Fruit fly (Drosophila melanogaster): ENCODE results near the gene Osi10b.

Gene Osi10b

dm6 chr3R:6241289-6241688, 24.7 kb upstream of the Osi10b start (continued):
- TF ChIP-seq ss (GFP tag; optimal IDR thresholded peaks at IDR 0.05) (no peak), CG4318 (GFP tag; optimal IDR thresholded peaks at IDR 0.05) (peak; percentile 69), svp (GFP tag) (no peak), vri (GFP tag; optimal IDR thresholded peaks at IDR 0.05) (no peak), Ets21C (GFP tag; optimal IDR thresholded peaks at IDR 0.05) (no peak), cyc (GFP tag; optimal IDR thresholded peaks at IDR 0.05) (no peak), CG3032 (tag; optimal IDR thresholded peaks at IDR 0.05) (no peak), pdm3 (GFP tag; optimal IDR thresholded peaks at IDR 0.05) (peak; percentile 18), acj6 (GFP tag; optimal IDR thresholded peaks at IDR 0.05) (peak; percentile 25)

dm6 chr3R:6244035-6244434, 22.0 kb upstream of the Osi10b start:
- TF ChIP-seq Sox15 (GFP tag; optimal IDR thresholded peaks at IDR 0.05) (no peak), OdsH (GFP tag; optimal IDR thresholded peaks at IDR 0.05) (no peak), CG6854 (GFP tag; optimal IDR thresholded peaks at IDR 0.05) (peak; percentile 55), Blimp-1 (GFP tag; optimal IDR thresholded peaks at IDR 0.05) (peak; percentile 97)

- TF ChIP-seq CG9139 (GFP tag; optimal IDR thresholded peaks at IDR 0.05) (no peak), CG11902 (GFP tag; optimal IDR thresholded peaks at IDR 0.05) (no peak), CG8632 (GFP tag; optimal IDR thresholded peaks at IDR 0.05) (no peak), Eip78C (GFP tag) (no peak), CG8319 (GFP tag; optimal IDR thresholded peaks at IDR 0.05) (no peak), fd59A (GFP tag; optimal IDR thresholded peaks at IDR 0.05) (no peak), CG1621 (tag; optimal IDR thresholded peaks at IDR 0.05) (no peak), OdsH (GFP tag; optimal IDR thresholded peaks at IDR 0.05) (no peak), dsx (GFP tag; optimal IDR thresholded peaks at IDR 0.05; ENCODE audit: poor library complexity, severe bottlenecking) (no peak)
Observed at dm6 chr3R:6244986-6245385, 21.0 kb upstream of the Osi10b start.

DNA sequence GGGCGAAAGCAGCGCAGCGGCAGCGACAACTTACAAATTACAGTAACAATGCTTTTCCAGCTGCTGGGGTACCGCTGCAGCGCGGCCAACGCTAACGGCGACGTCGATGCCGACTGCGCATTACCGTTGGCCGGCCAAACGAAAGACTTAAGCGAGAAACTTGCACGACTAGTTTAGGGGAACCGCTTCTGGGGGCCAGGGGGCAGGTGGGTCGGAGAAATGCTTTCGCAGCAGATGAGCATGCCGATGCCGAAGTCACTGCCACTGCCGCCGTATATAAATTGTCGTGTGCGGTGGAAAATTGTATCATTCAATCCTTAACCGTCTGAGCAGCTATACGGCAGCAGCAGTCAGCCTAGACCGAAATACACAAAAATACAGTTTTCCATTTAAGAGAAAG, 17.3 kb upstream of the Osi10b start, which contains the start of gene Osi7:
Gene Osi7, plus strand, starts transcription at position 301 of the 400 bp plus-strand sequence.
- TF ChIP-seq Eip78C (GFP tag): peak; percentile 20
- no peak for TF ChIP-seq salr (GFP tag; optimal IDR thresholded peaks at IDR 0.05)
- 0 out of 3 replicates have a peak, but pooled peaks have one; percentile 9 for TF ChIP-seq eg (GFP tag; IDR thresholded peaks at IDR 0.05)

DNA sequence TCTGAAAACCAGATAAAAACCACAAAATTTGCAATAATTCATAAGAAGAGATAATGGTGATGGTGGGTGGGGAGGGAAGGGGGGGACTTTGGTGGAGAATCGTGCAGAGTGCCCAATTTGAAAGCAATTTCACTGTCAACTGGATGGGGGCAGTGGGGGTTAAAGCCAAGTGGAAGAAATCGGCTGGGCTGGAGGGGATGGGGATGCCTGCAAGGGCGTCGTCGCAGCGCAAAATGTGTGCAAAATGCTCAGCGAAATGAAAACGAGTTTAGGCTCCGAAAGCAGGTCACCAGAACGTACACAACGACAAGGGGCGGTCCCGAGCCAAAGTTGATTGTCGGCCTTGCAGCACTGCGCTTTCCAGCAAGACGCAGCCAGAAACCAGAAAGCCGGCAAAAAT, 13.2 kb upstream of the Osi10b start:
- TF ChIP-seq net (GFP tag; optimal IDR thresholded peaks at IDR 0.05) (no peak), Blimp-1 (GFP tag; optimal IDR thresholded peaks at IDR 0.05) (peak; percentile 96), CG6854 (GFP tag; optimal IDR thresholded peaks at IDR 0.05) (peak; percentile 89)

- TF ChIP-seq Sox102F (GFP tag; optimal IDR thresholded peaks at IDR 0.05): no peak
- no peak for TF ChIP-seq CG6163 (GFP tag; IDR thresholded peaks at IDR 0.05)
- TF ChIP-seq Sox14 (GFP tag; optimal IDR thresholded peaks at IDR 0.05): no peak
- no peak for TF ChIP-seq CG4318 (GFP tag; optimal IDR thresholded peaks at IDR 0.05)
- no peak for TF ChIP-seq CG15336 (GFP tag; IDR thresholded peaks at IDR 0.05)
- no peak for TF ChIP-seq CG6854 (GFP tag; optimal IDR thresholded peaks at IDR 0.05)
- no peak for TF ChIP-seq CG7368 (GFP tag; optimal IDR thresholded peaks at IDR 0.05)
- TF ChIP-seq Smox (GFP tag; optimal IDR thresholded peaks at IDR 0.05): no peak
Observed at dm6 chr3R:6254438-6254837, 11.6 kb upstream of the Osi10b start.

DNA sequence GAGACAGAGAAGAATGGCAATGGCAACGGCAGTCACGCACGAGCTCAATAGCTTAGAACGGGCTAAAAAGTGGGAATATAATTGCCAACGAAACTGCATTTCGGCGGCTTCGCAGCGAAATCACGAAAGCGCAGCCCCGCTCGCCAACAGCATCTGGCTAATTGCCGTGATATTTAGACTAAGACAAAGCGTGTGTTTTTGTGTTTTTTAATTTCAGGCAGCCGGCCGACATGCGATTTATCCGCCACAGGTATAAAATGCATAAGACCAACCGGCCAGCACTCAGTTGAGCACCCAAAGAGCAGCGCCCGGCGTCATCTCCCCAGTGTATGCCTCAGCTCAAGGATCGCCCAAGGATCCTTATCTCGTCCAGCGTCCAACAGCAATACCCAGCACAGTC, 11.1 kb upstream of the Osi10b start, which contains the start of gene Osi8:
Gene Osi8, plus strand, starts transcription at position 301 of the 400 bp plus-strand sequence.
- TF ChIP-seq dac (GFP tag; optimal IDR thresholded peaks at IDR 0.05) (no peak), CG3919 (GFP tag; optimal IDR thresholded peaks at IDR 0.05) (no peak), CG6163 (GFP tag; IDR thresholded peaks at IDR 0.05) (no peak), CG16779 (tag; optimal IDR thresholded peaks at IDR 0.05) (no peak), CG11294 (GFP tag; IDR thresholded peaks at IDR 0.05) (no peak), CG31627 (GFP tag; optimal IDR thresholded peaks at IDR 0.05) (no peak), Smox (GFP tag; optimal IDR thresholded peaks at IDR 0.05) (no peak), acj6 (GFP tag; optimal IDR thresholded peaks at IDR 0.05) (no peak), Met (GFP tag; optimal IDR thresholded peaks at IDR 0.05) (no peak)
